Worm (Caenorhabditis elegans): Measurements from ENCODE around the gene dnj-17.
"Not testable (repeated sequence)": the region's sequence is repeated elsewhere in the genome, so short reads cannot be mapped to it uniquely, and the experiment has no call there.

dnj-17 gene

ce11 chrIII:13401673-13402258, 8.6 kb upstream of the dnj-17 start, which contains the start of the genes srlf-9 and srlf-10:
Gene srlf-9 (minus strand): TSS chrIII:13401773.
Gene srlf-10 (plus strand): TSS chrIII:13402208.
- TF ChIP-seq hnd-1 (tag; optimal IDR thresholded peaks at IDR 0.05); hmbx-1 (tag; optimal IDR thresholded peaks at IDR 0.05); tbx-37 (GFP tag; conservative IDR thresholded peaks at IDR 0.05): not testable (repeated sequence)

ce11 chrIII:13395262-13395661, 2.1 kb upstream of the dnj-17 start, which contains the start of gene F11F1.1:
Gene F11F1.1 (plus strand): TSS chrIII:13395562.
- no peak for TF ChIP-seq tbx-11 (GFP tag; IDR thresholded peaks at IDR 0.05)
- TF ChIP-seq hnd-1 (tag; optimal IDR thresholded peaks at IDR 0.05) = no peak
- no peak for TF ChIP-seq F13C5.2 (tag; optimal IDR thresholded peaks at IDR 0.05)
- no peak for TF ChIP-seq scrt-1 (GFP tag; IDR thresholded peaks at IDR 0.05)
- TF ChIP-seq ceh-13 (GFP tag; optimal IDR thresholded peaks at IDR 0.05) = no peak
- no peak for TF ChIP-seq B0310.2 (tag; optimal IDR thresholded peaks at IDR 0.05)
- TF ChIP-seq ama-1 (optimal IDR thresholded peaks at IDR 0.05) = no peak
- TF ChIP-seq hmg-4 (GFP tag; optimal IDR thresholded peaks at IDR 0.05) = no peak
- no peak for TF ChIP-seq tbx-37 (GFP tag; conservative IDR thresholded peaks at IDR 0.05)
- no peak for TF ChIP-seq hmbx-1 (tag; optimal IDR thresholded peaks at IDR 0.05)
- no peak for TF ChIP-seq sea-1 (GFP tag; conservative IDR thresholded peaks at IDR 0.05)

- TF ChIP-seq sea-1 (GFP tag; conservative IDR thresholded peaks at IDR 0.05) = no peak
- no peak for TF ChIP-seq tra-4 (tag; optimal IDR thresholded peaks at IDR 0.05)
- TF ChIP-seq hmbx-1 (tag; optimal IDR thresholded peaks at IDR 0.05) = no peak
- TF ChIP-seq ceh-13 (GFP tag; optimal IDR thresholded peaks at IDR 0.05) = no peak
- no peak for TF ChIP-seq hnd-1 (tag; optimal IDR thresholded peaks at IDR 0.05)
- no peak for TF ChIP-seq flt-1 (GFP tag; IDR thresholded peaks at IDR 0.05)
- TF ChIP-seq ama-1 (optimal IDR thresholded peaks at IDR 0.05) = no peak
- no peak for TF ChIP-seq ceh-36 (tag; optimal IDR thresholded peaks at IDR 0.05)
- no peak for TF ChIP-seq F13C5.2 (tag; optimal IDR thresholded peaks at IDR 0.05)
- no peak for TF ChIP-seq tbx-11 (GFP tag; IDR thresholded peaks at IDR 0.05)
- no peak for TF ChIP-seq B0310.2 (tag; optimal IDR thresholded peaks at IDR 0.05)
- no peak for TF ChIP-seq tbx-37 (GFP tag; conservative IDR thresholded peaks at IDR 0.05)
- TF ChIP-seq scrt-1 (GFP tag; IDR thresholded peaks at IDR 0.05) = no peak
Observed at ce11 chrIII:13393647-13394046, 508 bp upstream of the dnj-17 start, which contains the start of gene qdpr-1. Gene qdpr-1 (plus strand): TSS chrIII:13393910.

ce11 chrIII:13390789-13391188, 2.4 kb downstream of the dnj-17 start:
- TF ChIP-seq tbx-11 (GFP tag; IDR thresholded peaks at IDR 0.05) (no peak), ceh-36 (tag; optimal IDR thresholded peaks at IDR 0.05) (no peak), hmg-4 (GFP tag; optimal IDR thresholded peaks at IDR 0.05) (no peak), hnd-1 (tag; optimal IDR thresholded peaks at IDR 0.05) (no peak), ets-7 (tag; optimal IDR thresholded peaks at IDR 0.05) (no peak), ama-1 (optimal IDR thresholded peaks at IDR 0.05) (no peak), scrt-1 (GFP tag; IDR thresholded peaks at IDR 0.05) (no peak), aly-1 (tag; optimal IDR thresholded peaks at IDR 0.05) (no peak), B0310.2 (tag; optimal IDR thresholded peaks at IDR 0.05) (no peak), sea-1 (GFP tag; conservative IDR thresholded peaks at IDR 0.05) (no peak), F13C5.2 (tag; optimal IDR thresholded peaks at IDR 0.05) (no peak), tra-4 (tag; optimal IDR thresholded peaks at IDR 0.05) (no peak), flt-1 (GFP tag; IDR thresholded peaks at IDR 0.05) (no peak), tbx-37 (GFP tag; conservative IDR thresholded peaks at IDR 0.05) (no peak), hmbx-1 (tag; optimal IDR thresholded peaks at IDR 0.05) (no peak), pes-1 (GFP tag; IDR thresholded peaks at IDR 0.05) (no peak), ceh-13 (GFP tag; optimal IDR thresholded peaks at IDR 0.05) (no peak)

- no peak for TF ChIP-seq ceh-13 (GFP tag; optimal IDR thresholded peaks at IDR 0.05)
- TF ChIP-seq B0310.2 (tag; optimal IDR thresholded peaks at IDR 0.05) = no peak
- TF ChIP-seq flt-1 (GFP tag; IDR thresholded peaks at IDR 0.05) = no peak
- no peak for TF ChIP-seq tbx-37 (GFP tag; conservative IDR thresholded peaks at IDR 0.05)
- no peak for TF ChIP-seq ama-1 (optimal IDR thresholded peaks at IDR 0.05)
- TF ChIP-seq sea-1 (GFP tag; conservative IDR thresholded peaks at IDR 0.05) = no peak
- no peak for TF ChIP-seq ceh-36 (tag; optimal IDR thresholded peaks at IDR 0.05)
- TF ChIP-seq F13C5.2 (tag; optimal IDR thresholded peaks at IDR 0.05) = no peak
- no peak for TF ChIP-seq hmg-4 (GFP tag; optimal IDR thresholded peaks at IDR 0.05)
- TF ChIP-seq tra-4 (tag; optimal IDR thresholded peaks at IDR 0.05) = no peak
- TF ChIP-seq aly-1 (tag; optimal IDR thresholded peaks at IDR 0.05) = no peak
- no peak for TF ChIP-seq scrt-1 (GFP tag; IDR thresholded peaks at IDR 0.05)
- TF ChIP-seq hnd-1 (tag; optimal IDR thresholded peaks at IDR 0.05) = no peak
Observed at ce11 chrIII:13389078-13389477, 4.1 kb downstream of the dnj-17 start, which contains the start of gene T03F6.3. Gene T03F6.3 (plus strand): TSS chrIII:13389395.

ce11 chrIII:13388621-13389020, 4.5 kb downstream of the dnj-17 start:
- no peak for TF ChIP-seq sea-1 (GFP tag; conservative IDR thresholded peaks at IDR 0.05)
- no peak for TF ChIP-seq scrt-1 (GFP tag; IDR thresholded peaks at IDR 0.05)
- no peak for TF ChIP-seq aly-1 (tag; optimal IDR thresholded peaks at IDR 0.05)
- no peak for TF ChIP-seq F13C5.2 (tag; optimal IDR thresholded peaks at IDR 0.05)
- TF ChIP-seq tbx-11 (GFP tag; IDR thresholded peaks at IDR 0.05) = no peak
- TF ChIP-seq ceh-36 (tag; optimal IDR thresholded peaks at IDR 0.05) = no peak
- no peak for TF ChIP-seq hmg-4 (GFP tag; optimal IDR thresholded peaks at IDR 0.05)
- no peak for TF ChIP-seq ets-7 (tag; optimal IDR thresholded peaks at IDR 0.05)
- no peak for TF ChIP-seq B0310.2 (tag; optimal IDR thresholded peaks at IDR 0.05)
- TF ChIP-seq hmbx-1 (tag; optimal IDR thresholded peaks at IDR 0.05) = no peak
- TF ChIP-seq tbx-37 (GFP tag; conservative IDR thresholded peaks at IDR 0.05) = no peak
- TF ChIP-seq tra-4 (tag; optimal IDR thresholded peaks at IDR 0.05) = no peak
- no peak for TF ChIP-seq ceh-13 (GFP tag; optimal IDR thresholded peaks at IDR 0.05)
- TF ChIP-seq pes-1 (GFP tag; IDR thresholded peaks at IDR 0.05) = no peak
- TF ChIP-seq ama-1 (optimal IDR thresholded peaks at IDR 0.05) = no peak
- no peak for TF ChIP-seq hnd-1 (tag; optimal IDR thresholded peaks at IDR 0.05)
- TF ChIP-seq flt-1 (GFP tag; IDR thresholded peaks at IDR 0.05) = no peak

- TF ChIP-seq sea-1 (GFP tag; conservative IDR thresholded peaks at IDR 0.05) = no peak
- no peak for TF ChIP-seq scrt-1 (GFP tag; IDR thresholded peaks at IDR 0.05)
- TF ChIP-seq B0310.2 (tag; optimal IDR thresholded peaks at IDR 0.05) = no peak
- TF ChIP-seq ets-7 (tag; optimal IDR thresholded peaks at IDR 0.05) = no peak
- TF ChIP-seq flt-1 (GFP tag; IDR thresholded peaks at IDR 0.05) = no peak
- no peak for TF ChIP-seq hmbx-1 (tag; optimal IDR thresholded peaks at IDR 0.05)
- no peak for TF ChIP-seq F13C5.2 (tag; optimal IDR thresholded peaks at IDR 0.05)
- no peak for TF ChIP-seq hmg-4 (GFP tag; optimal IDR thresholded peaks at IDR 0.05)
- TF ChIP-seq ceh-36 (tag; optimal IDR thresholded peaks at IDR 0.05) = no peak
- no peak for TF ChIP-seq ama-1 (optimal IDR thresholded peaks at IDR 0.05)
Observed at ce11 chrIII:13385850-13386249, 7.3 kb downstream of the dnj-17 start, which contains the start of gene T03F6.4. Gene T03F6.4 (plus strand): TSS chrIII:13386150.
